ENCODE assay signal across 1 fruit fly cellular context in the genomic region with DNA sequence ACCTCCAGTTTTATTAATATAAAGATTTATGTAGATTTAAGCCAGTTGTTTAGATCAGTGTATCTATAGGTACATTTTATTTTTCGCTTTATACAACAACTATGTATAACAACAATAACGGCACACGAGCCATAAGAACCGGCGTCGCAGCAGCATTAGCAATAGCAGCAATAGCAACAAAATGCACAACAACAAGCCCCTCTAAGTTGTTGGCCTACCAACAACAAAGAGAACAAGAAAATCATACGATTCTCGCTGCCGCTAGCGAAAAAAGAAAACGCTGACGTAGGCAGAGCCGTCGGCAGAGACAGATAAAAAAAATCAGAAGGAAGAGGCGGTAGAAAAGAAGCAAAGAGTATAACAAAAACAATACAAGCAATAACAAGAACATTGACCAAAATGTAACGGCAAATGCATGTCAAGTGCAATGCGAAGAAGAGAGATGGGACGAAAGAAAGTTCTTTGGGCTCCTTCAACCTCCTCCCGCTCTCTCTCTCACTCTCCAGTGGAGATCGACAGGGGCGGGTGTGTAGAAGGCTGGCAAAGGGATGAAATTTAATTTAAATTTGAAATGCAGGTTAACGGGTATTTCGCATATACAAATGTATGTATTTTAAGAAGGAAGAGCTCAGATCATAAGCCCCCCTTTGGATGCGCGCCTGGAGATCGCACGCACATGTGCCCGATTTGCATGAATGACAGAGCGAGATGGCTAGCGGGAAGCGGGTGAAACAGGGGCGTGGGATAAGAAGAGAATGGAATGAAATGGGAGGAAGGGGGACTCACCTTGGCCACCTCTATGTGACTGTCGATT.
TF ChIP-seq lines count a peak whose summit lies in the region.

No protein-coding gene starts in this region.

TF ChIP-seq in whole organism, embryonic, 481 proteins besides CTCF, POLR2A, EP300 and RAD21 (continued from another document and continues in another):
- TF ChIP-seq Oli (tag; optimal IDR thresholded peaks at IDR 0.05; lab: Kevin White, UChicago) (peak; percentile 98), eyg (GFP tag; optimal IDR thresholded peaks at IDR 0.05; lab: Kevin White, UChicago) (peak; percentile 96), CG15269 (tag; optimal IDR thresholded peaks at IDR 0.05; lab: Kevin White, UChicago) (peak; percentile 97), CG17568 (GFP tag; optimal IDR thresholded peaks at IDR 0.05; lab: Kevin White, UChicago) (peak; percentile 94), CG10979 (tag; optimal IDR thresholded peaks at IDR 0.05; lab: Kevin White, UChicago) (peak; percentile 98), vnd (GFP tag; IDR thresholded peaks at IDR 0.05; lab: Robert Waterston, UW; ENCODE audit: partially characterized antibody) (no peak), CG2889 (GFP tag; IDR thresholded peaks at IDR 0.05; lab: Robert Waterston, UW) (peak; percentile 98), Chrac-16 (GFP tag; optimal IDR thresholded peaks at IDR 0.05; lab: Kevin White, UChicago) (peak; percentile 99), nom (GFP tag; optimal IDR thresholded peaks at IDR 0.05; lab: Kevin White, UChicago) (peak; percentile 96), her (GFP tag; optimal IDR thresholded peaks at IDR 0.05; lab: Kevin White, UChicago) (peak; percentile 96), Scr (GFP tag; IDR thresholded peaks at IDR 0.05; lab: Robert Waterston, UW; ENCODE audit: partially characterized antibody) (no peak), nerfin-2 (GFP tag; IDR thresholded peaks at IDR 0.05; lab: Robert Waterston, UW; ENCODE audit: partially characterized antibody) (no peak), fd64A (GFP tag; optimal IDR thresholded peaks at IDR 0.05; lab: Kevin White, UChicago) (peak; percentile 97), CG43689 (GFP tag; IDR thresholded peaks at IDR 0.05; lab: Robert Waterston, UW) (peak; percentile 94), Taf1 (GFP tag; IDR thresholded peaks at IDR 0.05; lab: Robert Waterston, UW) (peak; percentile 96), Max (GFP tag; optimal IDR thresholded peaks at IDR 0.05; lab: Kevin White, UChicago) (peak; percentile 94), HLH3B (GFP tag; IDR thresholded peaks at IDR 0.05; lab: Robert Waterston, UW) (peak; percentile 98), zen2 (GFP tag; IDR thresholded peaks at IDR 0.05; lab: Robert Waterston, UW; ENCODE audit: partially characterized antibody) (no peak), grn (GFP tag; optimal IDR thresholded peaks at IDR 0.05; lab: Kevin White, UChicago) (peak; percentile 81), CG6689 (GFP tag; IDR thresholded peaks at IDR 0.05; lab: Robert Waterston, UW) (peak; percentile 98), CG12071 (GFP tag; optimal IDR thresholded peaks at IDR 0.05; lab: Kevin White, UChicago) (peak; percentile 96), knrl (GFP tag; IDR thresholded peaks at IDR 0.05; lab: Robert Waterston, UW; ENCODE audit: partially characterized antibody) (no peak), CG17328 (GFP tag; IDR thresholded peaks at IDR 0.05; lab: Robert Waterston, UW) (peak; percentile 99), tgo (GFP tag; IDR thresholded peaks at IDR 0.05; lab: Robert Waterston, UW) (peak; percentile 98), Ptx1 (GFP tag; IDR thresholded peaks at IDR 0.05; lab: Robert Waterston, UW) (peak; percentile 98), sob (GFP tag; IDR thresholded peaks at IDR 0.05; lab: Robert Waterston, UW) (peak; percentile 98), wek (GFP tag; optimal IDR thresholded peaks at IDR 0.05; lab: Kevin White, UChicago) (peak; percentile 88), CG8281 (tag; optimal IDR thresholded peaks at IDR 0.05; lab: Kevin White, UChicago) (peak; percentile 88), fu2 (GFP tag; optimal IDR thresholded peaks at IDR 0.05; lab: Kevin White, UChicago) (peak; percentile 97), ham (GFP tag; IDR thresholded peaks at IDR 0.05; lab: Robert Waterston, UW) (peak; percentile 94), Ets97D (GFP tag; optimal IDR thresholded peaks at IDR 0.05; lab: Kevin White, UChicago) (peak; percentile 93), CG11085 (GFP tag; IDR thresholded peaks at IDR 0.05; lab: Robert Waterston, UW) (peak; percentile 97), CG1647 (GFP tag; optimal IDR thresholded peaks at IDR 0.05; lab: Kevin White, UChicago) (peak; percentile 97), CG9727 (GFP tag; optimal IDR thresholded peaks at IDR 0.05; lab: Kevin White, UChicago) (peak; percentile 98), CG32772 (GFP tag; IDR thresholded peaks at IDR 0.05; lab: Robert Waterston, UW) (peak; percentile 99), MESR4 (GFP tag; optimal IDR thresholded peaks at IDR 0.05; lab: Kevin White, UChicago) (peak; percentile 77), CG15696 (tag; optimal IDR thresholded peaks at IDR 0.05; lab: Kevin White, UChicago) (peak; percentile 96), dpn (GFP tag; optimal IDR thresholded peaks at IDR 0.05; lab: Kevin White, UChicago) (peak; percentile 99), CG16779 (GFP tag; IDR thresholded peaks at IDR 0.05; lab: Robert Waterston, UW) (peak; percentile 97), Dref (GFP tag; IDR thresholded peaks at IDR 0.05; lab: Robert Waterston, UW) (peak; percentile 48), exex (tag; optimal IDR thresholded peaks at IDR 0.05; lab: Kevin White, UChicago) (peak; percentile 65), Dek (tag; optimal IDR thresholded peaks at IDR 0.05; lab: Kevin White, UChicago) (peak; percentile 96), seq (GFP tag; IDR thresholded peaks at IDR 0.05; lab: Robert Waterston, UW) (peak; percentile 97), Antp (GFP tag; optimal IDR thresholded peaks at IDR 0.05; lab: Kevin White, UChicago) (peak; percentile 98), chif (GFP tag; optimal IDR thresholded peaks at IDR 0.05; lab: Kevin White, UChicago) (peak; percentile 99), btn (GFP tag; optimal IDR thresholded peaks at IDR 0.05; lab: Kevin White, UChicago) (peak; percentile 97), toy (GFP tag; IDR thresholded peaks at IDR 0.05; lab: Robert Waterston, UW) (peak; percentile 95), dati (GFP tag; IDR thresholded peaks at IDR 0.05; lab: Robert Waterston, UW) (peak; percentile 97), CG17829 (tag; optimal IDR thresholded peaks at IDR 0.05; lab: Kevin White, UChicago) (peak; percentile 98), CG2678 (tag; optimal IDR thresholded peaks at IDR 0.05; lab: Kevin White, UChicago) (peak; percentile 98), luna (GFP tag; optimal IDR thresholded peaks at IDR 0.05; lab: Kevin White, UChicago) (peak; percentile 86), sc (optimal IDR thresholded peaks at IDR 0.05; lab: Kevin White, UChicago) (no peak), sc (GFP tag; optimal IDR thresholded peaks at IDR 0.05; lab: Kevin White, UChicago) (peak; percentile 99), CG3407 (GFP tag; optimal IDR thresholded peaks at IDR 0.05; lab: Kevin White, UChicago) (peak; percentile 97), ftz-f1 (GFP tag; optimal IDR thresholded peaks at IDR 0.05; lab: Kevin White, UChicago) (peak; percentile 89), Lhr (GFP tag; optimal IDR thresholded peaks at IDR 0.05; lab: Kevin White, UChicago) (peak; percentile 97), maf-S (GFP tag; optimal IDR thresholded peaks at IDR 0.05; lab: Kevin White, UChicago) (peak; percentile 98), HmgD (GFP tag; optimal IDR thresholded peaks at IDR 0.05; lab: Kevin White, UChicago) (peak; percentile 98), E2f1 (GFP tag; IDR thresholded peaks at IDR 0.05; lab: Robert Waterston, UW) (peak; percentile 98), CHES-1-like (GFP tag; optimal IDR thresholded peaks at IDR 0.05; lab: Kevin White, UChicago) (peak; percentile 99), stwl (tag; optimal IDR thresholded peaks at IDR 0.05; lab: Kevin White, UChicago) (peak; percentile 55), insv (GFP tag; optimal IDR thresholded peaks at IDR 0.05; lab: Kevin White, UChicago) (peak; percentile 39 to 40), nau (GFP tag; optimal IDR thresholded peaks at IDR 0.05; lab: Kevin White, UChicago) (peak; percentile 96), bbx (GFP tag; IDR thresholded peaks at IDR 0.05; lab: Robert Waterston, UW; ENCODE audit: partially characterized antibody) (no peak), sim (GFP tag; IDR thresholded peaks at IDR 0.05; lab: Robert Waterston, UW) (peak; percentile 98), gro (GFP tag; optimal IDR thresholded peaks at IDR 0.05; lab: Kevin White, UChicago) (peak; percentile 98), ap (GFP tag; IDR thresholded peaks at IDR 0.05; lab: Robert Waterston, UW) (peak; percentile 98), CG18476 (GFP tag; optimal IDR thresholded peaks at IDR 0.05; lab: Kevin White, UChicago) (peak; percentile 95), fd3F (GFP tag; optimal IDR thresholded peaks at IDR 0.05; lab: Kevin White, UChicago) (peak; percentile 95), sens-2 (GFP tag; IDR thresholded peaks at IDR 0.05; lab: Robert Waterston, UW) (peak; percentile 98), CG8089 (GFP tag; optimal IDR thresholded peaks at IDR 0.05; lab: Kevin White, UChicago) (peak; percentile 98), CG11695 (GFP tag; IDR thresholded peaks at IDR 0.05; lab: Robert Waterston, UW) (peak; percentile 96), CG1603 (tag; optimal IDR thresholded peaks at IDR 0.05; lab: Kevin White, UChicago) (peak; percentile 99), az2 (GFP tag; optimal IDR thresholded peaks at IDR 0.05; lab: Kevin White, UChicago) (peak; percentile 99), CG2875 (GFP tag; optimal IDR thresholded peaks at IDR 0.05; lab: Kevin White, UChicago) (peak; percentile 99), fru (optimal IDR thresholded peaks at IDR 0.05; lab: Kevin White, UChicago) (no peak), Nf-YA (GFP tag; IDR thresholded peaks at IDR 0.05; lab: Robert Waterston, UW) (peak; percentile 94), dan (GFP tag; IDR thresholded peaks at IDR 0.05; lab: Robert Waterston, UW) (peak; percentile 99), lbe (GFP tag; optimal IDR thresholded peaks at IDR 0.05; lab: Kevin White, UChicago) (peak; percentile 98), Bgb (GFP tag; IDR thresholded peaks at IDR 0.05; lab: Robert Waterston, UW; ENCODE audit: partially characterized antibody) (no peak), CG6813 (GFP tag; optimal IDR thresholded peaks at IDR 0.05; lab: Kevin White, UChicago) (peak; percentile 97), chn (GFP tag; optimal IDR thresholded peaks at IDR 0.05; lab: Kevin White, UChicago) (peak; percentile 99), CG3281 (GFP tag; optimal IDR thresholded peaks at IDR 0.05; lab: Kevin White, UChicago) (peak; percentile 94), hb (GFP tag; IDR thresholded peaks at IDR 0.05; lab: Robert Waterston, UW; ENCODE audit: partially characterized antibody) (no peak), tup (GFP tag; optimal IDR thresholded peaks at IDR 0.05; lab: Kevin White, UChicago) (peak; percentile 96), inv (GFP tag; IDR thresholded peaks at IDR 0.05; lab: Robert Waterston, UW; ENCODE audit: partially characterized antibody) (no peak), CG2712 (tag; optimal IDR thresholded peaks at IDR 0.05; lab: Kevin White, UChicago) (peak; percentile 99), CG10147 (GFP tag; optimal IDR thresholded peaks at IDR 0.05; lab: Kevin White, UChicago) (peak; percentile 90), CG15073 (GFP tag; optimal IDR thresholded peaks at IDR 0.05; lab: Kevin White, UChicago) (peak; percentile 89), CG14667 (GFP tag; IDR thresholded peaks at IDR 0.05; lab: Robert Waterston, UW) (peak; percentile 99), oc (tag; optimal IDR thresholded peaks at IDR 0.05; lab: Kevin White, UChicago) (peak; percentile 99), Atf-2 (GFP tag; optimal IDR thresholded peaks at IDR 0.05; lab: Kevin White, UChicago) (peak; percentile 98), scrt (GFP tag; optimal IDR thresholded peaks at IDR 0.05; lab: Kevin White, UChicago) (peak; percentile 92), CG15011 (GFP tag; optimal IDR thresholded peaks at IDR 0.05; lab: Kevin White, UChicago) (peak; percentile 94), gcm2 (GFP tag; optimal IDR thresholded peaks at IDR 0.05; lab: Kevin White, UChicago) (peak; percentile 97), CG7839 (tag; optimal IDR thresholded peaks at IDR 0.05; lab: Kevin White, UChicago) (peak; percentile 98), danr (GFP tag; IDR thresholded peaks at IDR 0.05; lab: Robert Waterston, UW) (peak; percentile 97), CG8388 (GFP tag; optimal IDR thresholded peaks at IDR 0.05; lab: Kevin White, UChicago) (peak; percentile 97), dmrt11E (tag; optimal IDR thresholded peaks at IDR 0.05; lab: Kevin White, UChicago) (peak; percentile 99), CG4360 (GFP tag; IDR thresholded peaks at IDR 0.05; lab: Robert Waterston, UW) (peak; percentile 74), Nf-YB (GFP tag; optimal IDR thresholded peaks at IDR 0.05; lab: Kevin White, UChicago) (peak; percentile 86), otp (GFP tag; IDR thresholded peaks at IDR 0.05; lab: Robert Waterston, UW) (peak; percentile 99), gem (tag; optimal IDR thresholded peaks at IDR 0.05; lab: Kevin White, UChicago) (peak; percentile 99), CG18011 (GFP tag; optimal IDR thresholded peaks at IDR 0.05; lab: Kevin White, UChicago) (peak; percentile 89), rib (GFP tag; IDR thresholded peaks at IDR 0.05; lab: Robert Waterston, UW) (peak; percentile 98), CG6683 (GFP tag; optimal IDR thresholded peaks at IDR 0.05; lab: Kevin White, UChicago) (peak; percentile 91), CG5245 (GFP tag; optimal IDR thresholded peaks at IDR 0.05; lab: Kevin White, UChicago) (peak; percentile 98), CG9817 (tag; optimal IDR thresholded peaks at IDR 0.05; lab: Kevin White, UChicago) (peak; percentile 95), cato (GFP tag; optimal IDR thresholded peaks at IDR 0.05; lab: Kevin White, UChicago; ENCODE audit: borderline replicate concordance) (peak; percentile 98), YL-1 (GFP tag; optimal IDR thresholded peaks at IDR 0.05; lab: Kevin White, UChicago) (peak; percentile 72), Fer2 (tag; optimal IDR thresholded peaks at IDR 0.05; lab: Kevin White, UChicago) (peak; percentile 91), sens (GFP tag; lab: Kevin White, UChicago) (peak; percentile 100), br (optimal IDR thresholded peaks at IDR 0.05; lab: Kevin White, UChicago) (no peak), CG8765 (GFP tag; IDR thresholded peaks at IDR 0.05; lab: Robert Waterston, UW) (peak; percentile 99), CG4854 (GFP tag; optimal IDR thresholded peaks at IDR 0.05; lab: Kevin White, UChicago) (peak; percentile 96), CG8924 (tag; optimal IDR thresholded peaks at IDR 0.05; lab: Kevin White, UChicago) (peak; percentile 98), CG4617 (GFP tag; optimal IDR thresholded peaks at IDR 0.05; lab: Kevin White, UChicago; ENCODE audit: borderline replicate concordance) (peak; percentile 98), E2f2 (GFP tag; IDR thresholded peaks at IDR 0.05; lab: Robert Waterston, UW) (peak; percentile 83), CG9797 (GFP tag; optimal IDR thresholded peaks at IDR 0.05; lab: Kevin White, UChicago) (peak; percentile 45), Tbp (GFP tag; optimal IDR thresholded peaks at IDR 0.05; lab: Kevin White, UChicago) (no peak), ara (GFP tag; IDR thresholded peaks at IDR 0.05; lab: Robert Waterston, UW) (peak; percentile 99)
